Worm (Caenorhabditis elegans): ENCODE measurements around the gene ham-3.

ce11 chrIII:10126375-10126774 lies 5.8 kb downstream of the ham-3 start:
- no peak for TF ChIP-seq ceh-36 (tag; optimal IDR thresholded peaks at IDR 0.05)
- TF ChIP-seq ama-1 (optimal IDR thresholded peaks at IDR 0.05) = no peak
